Fruit fly (Drosophila melanogaster) S2 (cell line): ENCODE measurements around the gene CG33108.

Experiments
- CG8478 ChIP-seq: fragments of >200 bp; optimal IDR thresholded peaks from 2 replicates; lab custom pipeline; 2018
- CTCF ChIP-seq, 2 experiments: fragments of >200 bp; optimal IDR thresholded peaks; 2 replicates each; lab custom pipeline; 2018

DNA sequence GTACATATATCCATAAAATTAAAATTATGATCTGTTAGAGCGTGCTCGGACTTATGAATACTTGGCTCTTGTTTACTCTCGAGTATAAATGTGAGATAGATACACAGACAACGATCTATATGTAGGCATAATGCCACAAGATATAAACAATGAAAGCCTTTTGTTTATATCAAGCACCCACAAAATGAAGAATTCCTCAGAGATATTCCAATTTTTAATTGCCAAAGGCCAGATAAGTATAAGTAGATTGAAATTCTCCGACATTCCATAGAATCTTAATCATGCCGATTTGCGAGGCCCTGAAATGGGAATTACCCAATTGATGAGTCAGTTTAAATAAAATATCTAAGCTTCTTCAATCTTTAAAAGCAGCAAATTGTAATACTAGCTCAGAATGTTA is 26.4 kb downstream of the CG33108 start:
- TF ChIP-seq CTCF (optimal IDR thresholded peaks at IDR 0.05; lab: Kevin White, UChicago), result no peak
- TF ChIP-seq CG8478, result no peak
